Fruit fly (Drosophila melanogaster) whole organism, embryonic: ENCODE measurements around the gene CG7379.
A peak's percentile ranks its signal among the peaks of the same experiment; 100 is the strongest.

Source experiments
- ATbp ChIP-seq: fragments of 200-800 bp; sonication (Bioruptor generic); optimal IDR thresholded peaks from 2 replicates; lab custom pipeline; 2017; ENCODE audit warnings: missing biosample characterization, mild to moderate bottlenecking, missing genetic modification characterization, missing genetic modification reagents
- C15 ChIP-seq: fragments of 200-800 bp; sonication (Bioruptor generic); IDR thresholded peaks from 3 replicates; pipeline ENCODE4 v1.3.6; 2022; ENCODE audit warnings: missing biosample characterization, missing genetic modification characterization
- CG10267 ChIP-seq: fragments of 200-800 bp; sonication (Bioruptor generic); optimal IDR thresholded peaks from 2 replicates; lab custom pipeline; 2018; ENCODE audit warnings: missing biosample characterization, mild to moderate bottlenecking, missing genetic modification characterization, moderate library complexity
- CG10321 ChIP-seq: fragments of 200-800 bp; sonication (Bioruptor generic); IDR thresholded peaks from 2 replicates; pipeline ENCODE4 v1.3.6; 2022; ENCODE audit warnings: missing biosample characterization, missing genetic modification characterization
- CG10366 ChIP-seq: fragments of 200-800 bp; sonication (Bioruptor generic); IDR thresholded peaks from 2 replicates; pipeline ENCODE4 v1.3.6; 2022; ENCODE audit warnings: missing biosample characterization, missing genetic modification characterization
- CG10959 ChIP-seq: fragments of 200-800 bp; sonication (Bioruptor generic); IDR thresholded peaks from 2 replicates; pipeline ENCODE4 v1.3.6; 2022; ENCODE audit warnings: missing biosample characterization, missing genetic modification characterization
- CG10979 ChIP-seq: fragments of 200-800 bp; sonication (Bioruptor generic); optimal IDR thresholded peaks from 2 replicates; lab custom pipeline; 2018; ENCODE audit warnings: missing biosample characterization, mild to moderate bottlenecking, missing genetic modification characterization, moderate library complexity
- CG11695 ChIP-seq: fragments of 200-800 bp; sonication (Bioruptor generic); IDR thresholded peaks from 3 replicates; pipeline ENCODE4 v1.3.6; 2022; ENCODE audit warnings: missing biosample characterization, missing genetic modification characterization
- CG12071 ChIP-seq: fragments of 200-800 bp; sonication (Bioruptor generic); optimal IDR thresholded peaks from 3 replicates; lab custom pipeline; 2018; ENCODE audit warnings: missing biosample characterization, mild to moderate bottlenecking, missing genetic modification characterization
- CG12299 ChIP-seq: fragments of 200-800 bp; sonication (Bioruptor generic); optimal IDR thresholded peaks from 2 replicates; lab custom pipeline; 2018; ENCODE audit warnings: missing biosample characterization, mild to moderate bottlenecking, missing genetic modification characterization
- CG13287 ChIP-seq: fragments of 200-800 bp; sonication (Bioruptor generic); IDR thresholded peaks from 2 replicates; pipeline ENCODE4 v1.3.6; 2022; ENCODE audit warnings: missing biosample characterization, missing genetic modification characterization; ENCODE audit not compliant: partially characterized antibody
- CG15696 ChIP-seq: fragments of 200-800 bp; sonication (Bioruptor generic); optimal IDR thresholded peaks from 2 replicates; lab custom pipeline; 2019; ENCODE audit warnings: missing biosample characterization, mild to moderate bottlenecking, missing genetic modification characterization, moderate library complexity
- CG17361 ChIP-seq: fragments of 200-800 bp; sonication (Bioruptor generic); IDR thresholded peaks from 3 replicates; pipeline ENCODE4 v1.3.6; 2022; ENCODE audit warnings: missing biosample characterization, missing genetic modification characterization
- CG1832 ChIP-seq: fragments of 200-800 bp; sonication (Bioruptor generic); optimal IDR thresholded peaks from 2 replicates; lab custom pipeline; 2017; ENCODE audit warnings: missing biosample characterization, mild to moderate bottlenecking, missing genetic modification characterization, inconsistent platforms
- CG2199 ChIP-seq: fragments of 200-800 bp; sonication (Bioruptor generic); IDR thresholded peaks from 3 replicates; pipeline ENCODE4 v1.3.6; 2022; ENCODE audit warnings: missing biosample characterization, missing genetic modification characterization
- CG32532 ChIP-seq: fragments of 200-800 bp; sonication (Bioruptor generic); IDR thresholded peaks from 2 replicates; pipeline ENCODE4 v1.3.6; 2022; ENCODE audit warnings: missing biosample characterization, missing genetic modification characterization
- CG4360 ChIP-seq: fragments of 200-800 bp; sonication (Bioruptor generic); IDR thresholded peaks from 2 replicates; pipeline ENCODE4 v1.3.6; 2022; ENCODE audit warnings: missing biosample characterization, missing genetic modification characterization
- CG4617 ChIP-seq: fragments of 200-800 bp; sonication (Bioruptor generic); optimal IDR thresholded peaks from 3 replicates; lab custom pipeline; 2016; ENCODE audit warnings: missing biosample characterization, missing genetic modification characterization, borderline replicate concordance
- CG6683 ChIP-seq: fragments of 200-800 bp; sonication (Bioruptor generic); optimal IDR thresholded peaks from 2 replicates; lab custom pipeline; 2017; ENCODE audit warnings: missing biosample characterization, mild to moderate bottlenecking, missing genetic modification characterization, missing genetic modification reagents
- CG7987 ChIP-seq: fragments of 200-800 bp; sonication (Bioruptor generic); optimal IDR thresholded peaks from 2 replicates; lab custom pipeline; 2018; ENCODE audit warnings: missing biosample characterization, mild to moderate bottlenecking, missing genetic modification characterization, moderate library complexity
- CG9437 ChIP-seq: fragments of 200-800 bp; sonication (Bioruptor generic); optimal IDR thresholded peaks from 2 replicates; lab custom pipeline; 2018; ENCODE audit warnings: missing biosample characterization, mild to moderate bottlenecking, missing genetic modification characterization
- Dad ChIP-seq: fragments of 200-800 bp; sonication (Bioruptor generic); optimal IDR thresholded peaks from 3 replicates; lab custom pipeline; 2016; ENCODE audit warnings: missing biosample characterization, missing genetic modification characterization
- Dbx ChIP-seq: fragments of 200-800 bp; sonication (Bioruptor generic); IDR thresholded peaks from 3 replicates; pipeline ENCODE4 v1.3.6; 2022; ENCODE audit warnings: missing biosample characterization, missing genetic modification characterization
- Doc2 ChIP-seq: fragments of 200-800 bp; sonication (Bioruptor generic); IDR thresholded peaks from 2 replicates; pipeline ENCODE4 v1.3.6; 2022; ENCODE audit warnings: missing biosample characterization, missing genetic modification characterization
- Dref ChIP-seq: fragments of 200-800 bp; sonication (Bioruptor generic); IDR thresholded peaks from 2 replicates; pipeline ENCODE4 v1.3.6; 2022; ENCODE audit warnings: missing biosample characterization, missing genetic modification characterization
- HLH4C ChIP-seq: fragments of 200-800 bp; sonication (Bioruptor generic); IDR thresholded peaks from 3 replicates; pipeline ENCODE4 v1.3.6; 2022; ENCODE audit warnings: missing biosample characterization, missing genetic modification characterization; ENCODE audit not compliant: partially characterized antibody
- HLHmδ ChIP-seq: fragments of 200-800 bp; sonication (Bioruptor generic); optimal IDR thresholded peaks from 2 replicates; lab custom pipeline; 2018; ENCODE audit warnings: missing biosample characterization, mild to moderate bottlenecking, missing genetic modification characterization, moderate library complexity
- Mad ChIP-seq: fragments of 200-800 bp; sonication (Bioruptor generic); optimal IDR thresholded peaks from 2 replicates; lab custom pipeline; 2016; ENCODE audit warnings: missing biosample characterization, missing genetic modification characterization
- NFAT ChIP-seq: fragments of 200-800 bp; sonication (Bioruptor generic); IDR thresholded peaks from 2 replicates; pipeline ENCODE4 v1.3.6; 2022; ENCODE audit warnings: missing biosample characterization, missing genetic modification characterization
- Neu2 ChIP-seq: fragments of 200-800 bp; sonication (Bioruptor generic); optimal IDR thresholded peaks from 3 replicates; lab custom pipeline; 2016; ENCODE audit warnings: missing biosample characterization, missing genetic modification characterization, borderline replicate concordance
- Stat92E ChIP-seq, 3 experiments: fragments of >200 bp in 2 of 3; fragments of 200-800 bp in 1 of 3; sonication (Bioruptor generic) in 1 of 3; optimal IDR thresholded peaks; 2 replicates each; lab custom pipeline; 2017 to 2019; ENCODE audit warnings: missing biosample characterization in 3 of 3, missing genetic modification characterization in 3 of 3, mild to moderate bottlenecking in 1 of 3, moderate library complexity in 1 of 3
- Tbp ChIP-seq: fragments of >200 bp; optimal IDR thresholded peaks from 2 replicates; lab custom pipeline; 2018; ENCODE audit warnings: missing biosample characterization, missing genetic modification characterization
- Xbp1 ChIP-seq: fragments of 200-800 bp; sonication (Bioruptor generic); optimal IDR thresholded peaks from 3 replicates; lab custom pipeline; 2016; ENCODE audit warnings: missing biosample characterization, mild to moderate bottlenecking, missing genetic modification characterization
- ase ChIP-seq: fragments of 200-800 bp; sonication (Bioruptor generic); IDR thresholded peaks from 3 replicates; pipeline ENCODE4 v1.3.6; 2022; ENCODE audit warnings: missing biosample characterization, missing genetic modification characterization
- ash1 ChIP-seq: fragments of 200-800 bp; sonication (Bioruptor generic); optimal IDR thresholded peaks from 2 replicates; lab custom pipeline; 2018; ENCODE audit warnings: missing biosample characterization, mild to moderate bottlenecking, missing genetic modification characterization
- fd3F ChIP-seq: fragments of 200-800 bp; sonication (Bioruptor generic); optimal IDR thresholded peaks from 2 replicates; lab custom pipeline; 2018; ENCODE audit warnings: missing biosample characterization, mild to moderate bottlenecking, missing genetic modification characterization, moderate library complexity
- fru ChIP-seq: fragments of >200 bp; optimal IDR thresholded peaks from 2 replicates; lab custom pipeline; 2017
- gcm ChIP-seq: fragments of 200-800 bp; sonication (Bioruptor generic); optimal IDR thresholded peaks from 2 replicates; lab custom pipeline; 2019; ENCODE audit warnings: missing biosample characterization, mild to moderate bottlenecking, missing genetic modification characterization, moderate library complexity
- gfzf ChIP-seq: fragments of 200-800 bp; sonication (Bioruptor generic); optimal IDR thresholded peaks from 2 replicates; lab custom pipeline; 2016; ENCODE audit warnings: missing biosample characterization, mild to moderate bottlenecking, missing genetic modification characterization, moderate library complexity
- gsb ChIP-seq: fragments of 200-800 bp; sonication (Bioruptor generic); IDR thresholded peaks from 2 replicates; pipeline ENCODE4 v1.3.6; 2022; ENCODE audit warnings: missing biosample characterization, missing genetic modification characterization
- klu ChIP-seq: fragments of 200-800 bp; sonication (Bioruptor generic); IDR thresholded peaks from 2 replicates; pipeline ENCODE4 v1.3.6; 2022; ENCODE audit warnings: missing biosample characterization, missing genetic modification characterization
- lbe ChIP-seq: fragments of 200-800 bp; sonication (Bioruptor generic); optimal IDR thresholded peaks from 2 replicates; lab custom pipeline; 2016; ENCODE audit warnings: missing biosample characterization, mild to moderate bottlenecking, missing genetic modification characterization
- luna ChIP-seq: fragments of 200-800 bp; sonication (Bioruptor generic); optimal IDR thresholded peaks from 2 replicates; lab custom pipeline; 2016; ENCODE audit warnings: missing biosample characterization, missing genetic modification characterization
- odd ChIP-seq: fragments of 200-800 bp; sonication (Bioruptor generic); optimal IDR thresholded peaks from 2 replicates; lab custom pipeline; 2017; ENCODE audit warnings: missing biosample characterization, mild to moderate bottlenecking, missing genetic modification characterization
- psq ChIP-seq: fragments of 200-800 bp; sonication (Bioruptor generic); optimal IDR thresholded peaks from 2 replicates; lab custom pipeline; 2017; ENCODE audit warnings: missing biosample characterization, missing genetic modification characterization
- sob ChIP-seq: fragments of 200-800 bp; sonication (Bioruptor generic); IDR thresholded peaks from 2 replicates; pipeline ENCODE4 v1.3.6; 2022; ENCODE audit warnings: missing biosample characterization, missing genetic modification characterization
- sr ChIP-seq: fragments of 200-800 bp; sonication (Bioruptor generic); IDR thresholded peaks from 3 replicates; pipeline ENCODE4 v1.3.6; 2022; ENCODE audit warnings: missing biosample characterization, missing genetic modification characterization
- toy ChIP-seq: fragments of 200-800 bp; sonication (Bioruptor generic); IDR thresholded peaks from 2 replicates; pipeline ENCODE4 v1.3.6; 2022; ENCODE audit warnings: missing biosample characterization, missing genetic modification characterization
- trh ChIP-seq: fragments of 200-800 bp; sonication (Bioruptor generic); optimal IDR thresholded peaks from 2 replicates; lab custom pipeline; 2016; ENCODE audit warnings: missing biosample characterization, missing genetic modification characterization
- usp ChIP-seq: fragments of >200 bp; optimal IDR thresholded peaks from 2 replicates; lab custom pipeline; 2017; ENCODE audit warnings: missing biosample characterization, missing genetic modification characterization

Gene CG7379

dm6 chr3R:17794335-17795074 is 3.6 kb downstream of the CG7379 start, which contains the start of gene CG43102 (continued):
- peak; percentile 83 for TF ChIP-seq CG17361 (GFP tag; lab: Robert Waterston, UW)
- no peak for TF ChIP-seq gsb (GFP tag; lab: Robert Waterston, UW)
- peak; percentile 43 for TF ChIP-seq CG15696
- TF ChIP-seq Stat92E (GFP tag; optimal IDR thresholded peaks at IDR 0.05; lab: Kevin White, UChicago) = no peak
- no peak for TF ChIP-seq gfzf (GFP tag; lab: Kevin White, UChicago)
- peak; percentile 49 for TF ChIP-seq fd3F (GFP tag; lab: Kevin White, UChicago)
- TF ChIP-seq ATbp = peak; percentile 57
- peak; percentile 73 for TF ChIP-seq Xbp1 (GFP tag; lab: Kevin White, UChicago)
- TF ChIP-seq luna = no peak
- TF ChIP-seq CG4360 = peak; percentile 95
- peak; percentile 59 for TF ChIP-seq CG9437 (GFP tag; lab: Kevin White, UChicago)
- 0 out of 3 replicates have a peak, but pooled peaks have one; percentile 42 for TF ChIP-seq C15
- no peak for TF ChIP-seq CG1832
- peak; percentile 82 for TF ChIP-seq CG32532 (GFP tag; lab: Robert Waterston, UW)
- no peak for TF ChIP-seq psq
- TF ChIP-seq CG13287 = peak; percentile 79
- peak; percentile 60 for TF ChIP-seq CG10267 (tag; lab: Kevin White, UChicago)
- TF ChIP-seq trh (GFP tag; lab: Kevin White, UChicago) = peak; percentile 18
- peak; percentile 29; the same call in 1 of the 3 replicates for TF ChIP-seq ase
- TF ChIP-seq Tbp (GFP tag; lab: Kevin White, UChicago) = no peak
- no peak for TF ChIP-seq Doc2 (GFP tag; lab: Robert Waterston, UW)
- TF ChIP-seq sob (GFP tag; lab: Robert Waterston, UW) = peak; percentile 79
- TF ChIP-seq lbe = peak; percentile 51
- TF ChIP-seq CG10959 (GFP tag; lab: Robert Waterston, UW) = peak; percentile 25; the same call in 1 of the 2 replicates
- TF ChIP-seq CG12299 (tag; lab: Kevin White, UChicago) = peak; percentile 18
- no peak for TF ChIP-seq usp (GFP tag; lab: Kevin White, UChicago)
- peak; percentile 51 for TF ChIP-seq CG7987 (GFP tag; lab: Kevin White, UChicago)
- no peak for TF ChIP-seq CG4617 (GFP tag; lab: Kevin White, UChicago)
- TF ChIP-seq Neu2 (GFP tag; lab: Kevin White, UChicago) = no peak
- TF ChIP-seq Dad (GFP tag; lab: Kevin White, UChicago) = peak; percentile 32
- TF ChIP-seq Dref (GFP tag; lab: Robert Waterston, UW) = peak; percentile 59
- peak; percentile 18 for TF ChIP-seq ash1 (GFP tag; lab: Kevin White, UChicago)
- no peak; the same call in 1 of the 2 replicates for TF ChIP-seq klu (GFP tag; lab: Robert Waterston, UW)
- TF ChIP-seq HLH4C = peak; percentile 59
- no peak for TF ChIP-seq fru (lab: Kevin White, UChicago)
- peak; percentile 56 for TF ChIP-seq CG12071 (GFP tag; lab: Kevin White, UChicago)
- no peak for TF ChIP-seq toy (GFP tag; lab: Robert Waterston, UW)
- TF ChIP-seq CG6683 (GFP tag; lab: Kevin White, UChicago) = no peak
- TF ChIP-seq CG2199 (GFP tag; lab: Robert Waterston, UW) = peak; percentile 27; the same call in 1 of the 3 replicates
- TF ChIP-seq CG11695 (GFP tag; lab: Robert Waterston, UW) = peak; percentile 61; the same call in 2 of the 3 replicates
- peak; percentile 44 for TF ChIP-seq CG10979 (tag; lab: Kevin White, UChicago)
- peak; percentile 13 for TF ChIP-seq HLHmδ
- TF ChIP-seq CG10366 = peak; percentile 80
- TF ChIP-seq NFAT (GFP tag; lab: Robert Waterston, UW) = peak; percentile 87
- TF ChIP-seq CG10321 = no peak
- TF ChIP-seq sr (GFP tag; lab: Robert Waterston, UW) = 0 out of 3 replicates have a peak, but pooled peaks have one; percentile 39
- peak; percentile 72 for TF ChIP-seq Dbx (GFP tag; lab: Robert Waterston, UW)
- peak; percentile 37 for TF ChIP-seq gcm
- peak; percentile 49 for TF ChIP-seq odd (GFP tag; lab: Kevin White, UChicago)
- peak; percentile 26 for TF ChIP-seq Mad (GFP tag; lab: Kevin White, UChicago)
